Worm (Caenorhabditis elegans): ENCODE measurements around the gene R12C12.9.

The R12C12.9 gene

ce11 chrII:5988224-5988623 is 36.6 kb downstream of the R12C12.9 start, which contains the start of gene ins-2:
Gene ins-2 (plus strand): TSS chrII:5988524.
- TF ChIP-seq egl-44 (GFP tag; IDR thresholded peaks at IDR 0.05) (no peak), attf-5 (GFP tag; optimal IDR thresholded peaks at IDR 0.05) (no peak), cebp-2 (GFP tag; IDR thresholded peaks at IDR 0.05) (no peak), unc-130 (GFP tag; optimal IDR thresholded peaks at IDR 0.05) (no peak), ceh-27 (GFP tag; optimal IDR thresholded peaks at IDR 0.05) (no peak), F55B11.4 (tag; optimal IDR thresholded peaks at IDR 0.05; ENCODE audit: borderline replicate concordance, insufficient read depth) (no peak), lsy-27 (tag; optimal IDR thresholded peaks at IDR 0.05; ENCODE audit: borderline replicate concordance, insufficient read depth) (no peak)

- no peak for TF ChIP-seq lin-35 (GFP tag; optimal IDR thresholded peaks at IDR 0.05)
- no peak for TF ChIP-seq ama-1 (optimal IDR thresholded peaks at IDR 0.05)
- TF ChIP-seq ama-1 (GFP tag; optimal IDR thresholded peaks at IDR 0.05): no peak
- TF ChIP-seq cebp-1 (GFP tag; IDR thresholded peaks at IDR 0.05): no peak
- TF ChIP-seq cebp-1 (tag; optimal IDR thresholded peaks at IDR 0.05): no peak
- TF ChIP-seq dox-1 (GFP tag; IDR thresholded peaks at IDR 0.05): no peak
- no peak for TF ChIP-seq bed-1 (GFP tag; IDR thresholded peaks at IDR 0.05)
- no peak for TF ChIP-seq egrh-3 (GFP tag; IDR thresholded peaks at IDR 0.05)
- no peak for TF ChIP-seq F23B12.7 (tag; optimal IDR thresholded peaks at IDR 0.05; ENCODE audit: insufficient read depth)
- TF ChIP-seq ztf-3 (GFP tag; optimal IDR thresholded peaks at IDR 0.05): no peak
- no peak for TF ChIP-seq rcor-1 (GFP tag; IDR thresholded peaks at IDR 0.05)
- no peak for TF ChIP-seq Y53G8AR.9 (GFP tag; conservative IDR thresholded peaks at IDR 0.05)
- TF ChIP-seq nhr-90 (tag; optimal IDR thresholded peaks at IDR 0.05): no peak
- TF ChIP-seq Y95B8A.8 (GFP tag; IDR thresholded peaks at IDR 0.05): no peak
- no peak for TF ChIP-seq snpc-3.4 (tag; optimal IDR thresholded peaks at IDR 0.05)
- TF ChIP-seq attf-5 (GFP tag; optimal IDR thresholded peaks at IDR 0.05): no peak
- no peak for TF ChIP-seq lin-26 (GFP tag; IDR thresholded peaks at IDR 0.05)
- TF ChIP-seq lin-54 (GFP tag; optimal IDR thresholded peaks at IDR 0.05): no peak
Observed at ce11 chrII:5974878-5975277, 49.9 kb downstream of the R12C12.9 start, which contains the start of gene B0034.5. Gene B0034.5 (minus strand): TSS chrII:5974978.

Data from whole organism, young adult.